Fruit fly (Drosophila melanogaster) ovary, adult (tissue): ENCODE measurements around the gene Tbh.

Experiments
- CG17801 ChIP-seq: fragments of 200-800 bp; optimal IDR thresholded peaks from 2 replicates; lab custom pipeline; 2019; ENCODE audit warnings: missing biosample characterization, mild to moderate bottlenecking, missing genetic modification characterization, moderate library complexity; ENCODE audit not compliant: partially characterized antibody

The Tbh gene

dm6 chrX:7975516-7976257 lies 19.8 kb upstream of the Tbh start:
- no peak for TF ChIP-seq CG17801 (GFP tag; lab: Kevin White, UChicago)

- no peak for TF ChIP-seq CG17801 (GFP tag; lab: Kevin White, UChicago)
These were observed 18.3 kb upstream of the Tbh start for dm6 chrX:7976976-7977834.

- TF ChIP-seq CG17801 (GFP tag; lab: Kevin White, UChicago) = no peak
These were observed 17.5 kb upstream of the Tbh start for dm6 chrX:7978027-7978426.

- TF ChIP-seq CG17801 (GFP tag; lab: Kevin White, UChicago) = no peak
These were observed 16.3 kb upstream of the Tbh start for dm6 chrX:7979202-7979601.

- peak; percentile 88 for TF ChIP-seq CG17801 (GFP tag; lab: Kevin White, UChicago)
These were observed 14.7 kb upstream of the Tbh start for dm6 chrX:7980786-7981185.

dm6 chrX:7986551-7986950 lies 8.9 kb upstream of the Tbh start:
- peak; percentile 0 for TF ChIP-seq CG17801 (GFP tag; lab: Kevin White, UChicago)

dm6 chrX:8021245-8021644 lies 25.7 kb downstream of the Tbh start, which contains the start of gene CG15333:
Gene CG15333 (minus strand): TSS chrX:8021345.
- TF ChIP-seq CG17801 (GFP tag; lab: Kevin White, UChicago) = no peak

- TF ChIP-seq CG17801 (GFP tag; lab: Kevin White, UChicago) = no peak
These were observed 41.8 kb downstream of the Tbh start, which contains the start of gene CG2233 for dm6 chrX:8037334-8037733. Gene CG2233 (minus strand): TSS chrX:8037517.

dm6 chrX:8038934-8039333 lies 43.4 kb downstream of the Tbh start:
- no peak for TF ChIP-seq CG17801 (GFP tag; lab: Kevin White, UChicago)

dm6 chrX:8046520-8046919 lies 51.0 kb downstream of the Tbh start:
- no peak for TF ChIP-seq CG17801 (GFP tag; lab: Kevin White, UChicago)

- TF ChIP-seq CG17801 (GFP tag; lab: Kevin White, UChicago) = no peak
These were observed 53.8 kb downstream of the Tbh start for dm6 chrX:8049292-8049691.

dm6 chrX:8056084-8056483 lies 60.6 kb downstream of the Tbh start:
- no peak for TF ChIP-seq CG17801 (GFP tag; lab: Kevin White, UChicago)

- no peak for TF ChIP-seq CG17801 (GFP tag; lab: Kevin White, UChicago)
These were observed 61.2 kb downstream of the Tbh start for dm6 chrX:8056597-8057228.

dm6 chrX:8057299-8057730 lies 61.8 kb downstream of the Tbh start:
- TF ChIP-seq CG17801 (GFP tag; lab: Kevin White, UChicago) = peak; percentile 42

- no peak for TF ChIP-seq CG17801 (GFP tag; lab: Kevin White, UChicago)
These were observed 62.4 kb downstream of the Tbh start for dm6 chrX:8057837-8058445.
